Worm (Caenorhabditis elegans) whole organism, late embryonic: Measurements from ENCODE around the gene C23H3.2.

Experiments
- C08G9.2 ChIP-seq: sonication (generic microtip); optimal IDR thresholded peaks from 2 replicates; lab custom pipeline; 2016; ENCODE audit warnings: mild to moderate bottlenecking, missing genetic modification characterization, moderate library complexity, missing compliant biosample characterization
- F13H6.1 ChIP-seq: sonication (generic microtip); optimal IDR thresholded peaks from 2 replicates; lab custom pipeline; 2016; ENCODE audit warnings: missing genetic modification characterization, missing compliant biosample characterization
- K09A11.1 ChIP-seq: sonication (generic microtip); optimal IDR thresholded peaks from 2 replicates; lab custom pipeline; 2017; ENCODE audit warnings: antibody characterized with exemption, mild to moderate bottlenecking, missing genetic modification characterization, missing compliant biosample characterization; ENCODE audit not compliant: insufficient read depth
- T23F11.4 ChIP-seq: fragments of 200-800 bp; sonication (Bioruptor generic); optimal IDR thresholded peaks from 2 replicates; lab custom pipeline; 2018; ENCODE audit warnings: mild to moderate bottlenecking, missing genetic modification characterization, missing compliant biosample characterization
- Y22D7AL.16 ChIP-seq: sonication (generic microtip); optimal IDR thresholded peaks from 2 replicates; lab custom pipeline; 2016; ENCODE audit warnings: missing genetic modification characterization, missing compliant biosample characterization
- ama-1 ChIP-seq: fragments of 150-350 bp; optimal IDR thresholded peaks from 2 replicates; lab custom pipeline; 2014
- ceh-18 ChIP-seq: sonication (generic microtip); optimal IDR thresholded peaks from 2 replicates; lab custom pipeline; 2016; ENCODE audit warnings: missing genetic modification characterization, missing compliant biosample characterization
- ceh-19 ChIP-seq: fragments of 200-800 bp; sonication (Bioruptor generic); optimal IDR thresholded peaks from 2 replicates; lab custom pipeline; 2018; ENCODE audit warnings: mild to moderate bottlenecking, missing genetic modification characterization, missing compliant biosample characterization
- ceh-2 ChIP-seq: sonication (generic microtip); optimal IDR thresholded peaks from 2 replicates; lab custom pipeline; 2016; ENCODE audit warnings: missing genotype, missing genetic modification characterization, missing compliant biosample characterization
- ceh-22 ChIP-seq: sonication (generic microtip); optimal IDR thresholded peaks from 2 replicates; lab custom pipeline; 2017; ENCODE audit warnings: missing biosample characterization, missing genetic modification characterization
- ceh-24 ChIP-seq: sonication (generic microtip); optimal IDR thresholded peaks from 2 replicates; lab custom pipeline; 2016; ENCODE audit warnings: mild to moderate bottlenecking, missing genetic modification characterization, missing compliant biosample characterization
- ceh-30 ChIP-seq: fragments of 150-350 bp; optimal IDR thresholded peaks from 2 replicates; lab custom pipeline; 2014; ENCODE audit warnings: missing biosample characterization, missing genetic modification characterization
- ceh-31 ChIP-seq: sonication (generic microtip); optimal IDR thresholded peaks from 2 replicates; lab custom pipeline; 2016; ENCODE audit warnings: missing genetic modification characterization, missing compliant biosample characterization
- ceh-34 ChIP-seq: sonication (generic microtip); optimal IDR thresholded peaks from 2 replicates; lab custom pipeline; 2016; ENCODE audit warnings: mild to moderate bottlenecking, missing genetic modification characterization, missing compliant biosample characterization
- ceh-48 ChIP-seq: sonication (generic microtip); optimal IDR thresholded peaks from 2 replicates; lab custom pipeline; 2016; ENCODE audit warnings: missing genetic modification characterization, inconsistent platforms, missing compliant biosample characterization
- ceh-6 ChIP-seq: fragments of 200-800 bp; sonication (Bioruptor generic); optimal IDR thresholded peaks from 2 replicates; lab custom pipeline; 2018; ENCODE audit warnings: mild to moderate bottlenecking, missing genetic modification characterization, missing compliant biosample characterization
- dmd-4 ChIP-seq: sonication (generic microtip); optimal IDR thresholded peaks from 2 replicates; lab custom pipeline; 2016; ENCODE audit warnings: borderline replicate concordance, missing genetic modification characterization, missing compliant biosample characterization
- dve-1 ChIP-seq: sonication (generic microtip); optimal IDR thresholded peaks from 2 replicates; lab custom pipeline; 2017; ENCODE audit warnings: antibody characterized with exemption, mild to moderate bottlenecking, missing genetic modification characterization, missing compliant biosample characterization
- elt-2 ChIP-seq: sonication (generic microtip); optimal IDR thresholded peaks from 2 replicates; lab custom pipeline; 2016; ENCODE audit warnings: missing genetic modification reagents, missing genetic modification characterization, missing compliant biosample characterization
- elt-4 ChIP-seq: sonication (generic microtip); optimal IDR thresholded peaks from 2 replicates; lab custom pipeline; 2016; ENCODE audit warnings: missing genetic modification characterization, missing compliant biosample characterization
- fax-1 ChIP-seq: sonication (generic microtip); optimal IDR thresholded peaks from 2 replicates; lab custom pipeline; 2016; ENCODE audit warnings: missing genotype, missing genetic modification characterization, missing compliant biosample characterization
- fkh-10 ChIP-seq: fragments of 150-350 bp; optimal IDR thresholded peaks from 2 replicates; lab custom pipeline; 2014; ENCODE audit warnings: missing biosample characterization, missing genetic modification reagents, missing genetic modification characterization
- fkh-6 ChIP-seq: sonication (generic microtip); optimal IDR thresholded peaks from 2 replicates; lab custom pipeline; 2016; ENCODE audit warnings: missing genetic modification characterization, missing compliant biosample characterization
- hlh-15 ChIP-seq: sonication (generic microtip); optimal IDR thresholded peaks from 2 replicates; lab custom pipeline; 2016; ENCODE audit warnings: missing genetic modification characterization, missing compliant biosample characterization
- hlh-30 ChIP-seq: sonication (generic microtip); optimal IDR thresholded peaks from 2 replicates; lab custom pipeline; 2017; ENCODE audit warnings: antibody characterized with exemption, missing genetic modification characterization, missing compliant biosample characterization; ENCODE audit not compliant: insufficient read depth
- hlh-8 ChIP-seq: sonication (generic microtip); optimal IDR thresholded peaks from 2 replicates; lab custom pipeline; 2016; ENCODE audit warnings: missing genotype, missing genetic modification characterization, missing compliant biosample characterization
- lim-6 ChIP-seq: sonication (generic microtip); optimal IDR thresholded peaks from 2 replicates; lab custom pipeline; 2016; ENCODE audit warnings: missing genetic modification characterization, missing compliant biosample characterization
- madf-2 ChIP-seq: sonication (generic microtip); optimal IDR thresholded peaks from 2 replicates; lab custom pipeline; 2017; ENCODE audit warnings: missing genetic modification characterization, missing compliant biosample characterization
- mec-3 ChIP-seq: sonication (generic microtip); optimal IDR thresholded peaks from 2 replicates; lab custom pipeline; 2016; ENCODE audit warnings: borderline replicate concordance, missing genetic modification characterization, missing compliant biosample characterization
- nhr-232 ChIP-seq: sonication (generic microtip); optimal IDR thresholded peaks from 2 replicates; lab custom pipeline; 2016; ENCODE audit warnings: missing genetic modification characterization, missing compliant biosample characterization
- odd-2 ChIP-seq: sonication (generic microtip); optimal IDR thresholded peaks from 2 replicates; lab custom pipeline; 2017; ENCODE audit warnings: antibody characterized with exemption, mild to moderate bottlenecking, missing genetic modification characterization, missing compliant biosample characterization
- pax-1 ChIP-seq: fragments of 150-350 bp; optimal IDR thresholded peaks from 2 replicates; lab custom pipeline; 2014; ENCODE audit warnings: missing biosample characterization, missing genetic modification characterization
- pha-2 ChIP-seq: sonication (generic microtip); optimal IDR thresholded peaks from 2 replicates; lab custom pipeline; 2017; ENCODE audit warnings: mild to moderate bottlenecking, missing genetic modification characterization, missing compliant biosample characterization
- pha-4 ChIP-seq: fragments of 150-350 bp; optimal IDR thresholded peaks from 2 replicates; lab custom pipeline; 2018; ENCODE audit warnings: missing biosample characterization, missing genetic modification reagents, missing genetic modification characterization
- ref-2 ChIP-seq: sonication (generic microtip); optimal IDR thresholded peaks from 2 replicates; lab custom pipeline; 2016; ENCODE audit warnings: missing genetic modification characterization, missing compliant biosample characterization
- sdc-2 ChIP-seq: sonication (generic microtip); optimal IDR thresholded peaks from 2 replicates; lab custom pipeline; 2016; ENCODE audit warnings: missing genotype, missing genetic modification characterization, missing compliant biosample characterization
- sox-2 ChIP-seq: fragments of 200-800 bp; sonication (Bioruptor generic); IDR thresholded peaks from 2 replicates; pipeline ENCODE4 v1.3.6; 2022; ENCODE audit warnings: missing genetic modification reagents, missing genetic modification characterization, missing compliant biosample characterization
- sox-4 ChIP-seq: sonication (generic microtip); optimal IDR thresholded peaks from 2 replicates; lab custom pipeline; 2017; ENCODE audit warnings: mild to moderate bottlenecking, missing genetic modification characterization, inconsistent platforms, missing compliant biosample characterization
- syd-9 ChIP-seq: sonication (generic microtip); optimal IDR thresholded peaks from 2 replicates; lab custom pipeline; 2016; ENCODE audit warnings: mild to moderate bottlenecking, missing genetic modification characterization, moderate library complexity, missing compliant biosample characterization
- tbx-2 ChIP-seq: sonication (generic microtip); optimal IDR thresholded peaks from 2 replicates; lab custom pipeline; 2016; ENCODE audit warnings: missing genetic modification characterization, missing compliant biosample characterization
- ttx-3 ChIP-seq: sonication (generic microtip); optimal IDR thresholded peaks from 2 replicates; lab custom pipeline; 2016; ENCODE audit warnings: missing genetic modification reagents, missing genetic modification characterization, missing compliant biosample characterization
- unc-3 ChIP-seq, 2 experiments: fragments of 200-800 bp in 1 of 2; sonication (Bioruptor generic) in 1 of 2; sonication (generic microtip) in 1 of 2; conservative IDR thresholded peaks in 1 of 2; optimal IDR thresholded peaks in 1 of 2; 2 replicates each; pipeline versions ENCODE4 v1.3.6 to Lab custom; 2016 to 2022; ENCODE audit warnings: missing compliant biosample characterization in 2 of 2, missing genetic modification characterization in 2 of 2, missing genetic modification reagents in 1 of 2
- unc-42 ChIP-seq: sonication (generic microtip); optimal IDR thresholded peaks from 2 replicates; lab custom pipeline; 2016; ENCODE audit warnings: missing genotype, missing genetic modification characterization, missing compliant biosample characterization

Gene C23H3.2

DNA sequence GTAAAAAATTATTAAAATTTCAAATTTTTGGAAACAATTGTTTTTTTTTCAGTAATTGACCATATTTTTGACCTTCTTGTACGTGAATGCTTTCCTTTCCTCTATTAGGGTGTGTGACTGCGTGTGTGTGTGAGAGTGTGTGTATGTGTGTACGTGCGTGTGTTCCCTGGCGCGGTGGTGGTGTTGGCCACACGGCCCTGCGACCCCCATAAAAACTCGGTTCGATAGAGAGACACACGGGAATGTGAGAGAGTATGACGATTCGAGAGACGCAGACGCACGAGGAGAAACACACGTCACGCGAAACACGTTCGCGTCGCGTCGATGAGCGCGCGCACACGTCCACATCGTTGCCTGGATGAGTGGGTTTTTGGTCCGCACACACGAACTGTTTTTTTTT, 42.3 kb upstream of the C23H3.2 start (continued):
- no peak for TF ChIP-seq ttx-3 (tag; lab: Kevin White, UChicago)
- no peak for TF ChIP-seq pha-2
- no peak for TF ChIP-seq lim-6 (tag; lab: Kevin White, UChicago)
- TF ChIP-seq elt-4: no peak
- TF ChIP-seq fax-1 (tag; lab: Kevin White, UChicago): no peak
- TF ChIP-seq dve-1 (tag; lab: Kevin White, UChicago): no peak
- TF ChIP-seq ceh-31 (tag; lab: Kevin White, UChicago): peak; percentile 74
- TF ChIP-seq ceh-6 (GFP tag; lab: Kevin White, UChicago): peak; percentile 41
- TF ChIP-seq pha-4 (tag; lab: Kevin White, UChicago): no peak
- TF ChIP-seq hlh-8 (tag; lab: Kevin White, UChicago): no peak
- no peak for TF ChIP-seq F13H6.1 (tag; lab: Kevin White, UChicago)
- no peak for TF ChIP-seq ama-1 (lab: Kevin White, UChicago)
- TF ChIP-seq tbx-2 (tag; lab: Kevin White, UChicago): peak; percentile 54
- peak; percentile 44 for TF ChIP-seq ceh-48 (tag; lab: Kevin White, UChicago)
- TF ChIP-seq fkh-10 (GFP tag; lab: Kevin White, UChicago): no peak
- TF ChIP-seq unc-42: peak; percentile 17
- no peak for TF ChIP-seq K09A11.1 (tag; lab: Kevin White, UChicago)
- no peak for TF ChIP-seq fkh-6 (tag; lab: Kevin White, UChicago)
- TF ChIP-seq T23F11.4 (GFP tag; lab: Kevin White, UChicago): no peak
- TF ChIP-seq sox-4 (tag; lab: Kevin White, UChicago): peak; percentile 10
- TF ChIP-seq unc-3 (GFP tag; conservative IDR thresholded peaks at IDR 0.05; lab: Robert Waterston, UW): no peak
- TF ChIP-seq unc-3 (tag; optimal IDR thresholded peaks at IDR 0.05; lab: Kevin White, UChicago): no peak
- TF ChIP-seq ceh-22 (tag; lab: Kevin White, UChicago): no peak
- TF ChIP-seq hlh-15 (tag; lab: Kevin White, UChicago): no peak
- peak; percentile 28 for TF ChIP-seq elt-2 (tag; lab: Kevin White, UChicago)
- TF ChIP-seq C08G9.2 (tag; lab: Kevin White, UChicago): peak; percentile 36
- TF ChIP-seq ceh-18 (tag; lab: Kevin White, UChicago): peak; percentile 56
- no peak for TF ChIP-seq mec-3
- no peak for TF ChIP-seq pax-1 (tag; lab: Kevin White, UChicago)
- peak; percentile 16 for TF ChIP-seq ceh-34 (tag; lab: Kevin White, UChicago)
- peak; percentile 38 for TF ChIP-seq ceh-19 (GFP tag; lab: Kevin White, UChicago)
- TF ChIP-seq hlh-30: peak; percentile 87
- TF ChIP-seq sdc-2 (tag; lab: Kevin White, UChicago): peak; percentile 29
- no peak for TF ChIP-seq ceh-24 (tag; lab: Kevin White, UChicago)
- TF ChIP-seq ceh-30 (tag; lab: Kevin White, UChicago): no peak
- TF ChIP-seq sox-2 (GFP tag; lab: Robert Waterston, UW): no peak
- no peak for TF ChIP-seq ceh-2 (tag; lab: Kevin White, UChicago)
- TF ChIP-seq ref-2 (tag; lab: Kevin White, UChicago): peak; percentile 68
- TF ChIP-seq madf-2 (tag; lab: Kevin White, UChicago): peak; percentile 55
- TF ChIP-seq nhr-232: no peak
- TF ChIP-seq dmd-4: peak; percentile 29
- no peak for TF ChIP-seq odd-2 (tag; lab: Kevin White, UChicago)

DNA sequence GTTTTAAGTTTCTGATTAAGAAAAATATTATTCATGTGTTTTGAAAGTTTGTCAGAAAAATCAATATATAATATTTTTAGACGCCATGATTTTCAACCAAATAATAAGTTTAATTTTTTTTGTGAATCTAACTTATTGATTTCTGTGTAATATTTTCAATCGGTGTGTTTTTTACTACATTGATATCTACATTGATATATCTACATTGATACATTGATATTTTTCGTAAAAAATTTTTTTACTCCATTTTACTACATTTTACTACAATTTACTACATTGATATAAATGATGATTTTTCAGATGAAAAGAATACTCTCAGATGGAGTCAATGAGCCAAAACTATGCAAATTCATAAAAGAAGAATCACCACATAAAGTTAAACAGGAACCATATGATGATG, 41.9 kb upstream of the C23H3.2 start, which contains the start of gene gmeb-1:
gmeb-1 (plus strand) TSS at position 301 of the 400 bp plus-strand sequence.
- TF ChIP-seq Y22D7AL.16 (no peak), pax-1 (tag; lab: Kevin White, UChicago) (no peak), fkh-6 (tag; lab: Kevin White, UChicago) (no peak), syd-9 (tag; lab: Kevin White, UChicago) (no peak), ceh-22 (tag; lab: Kevin White, UChicago) (no peak)
- TF ChIP-seq, all 69 proteins: peak for 0
